Worm (Caenorhabditis elegans) whole organism, late embryonic: ENCODE measurements around the gene K03H1.7.

Experiments used
- pha-2 ChIP-seq: sonication (generic microtip); optimal IDR thresholded peaks from 2 replicates; lab custom pipeline; 2017; ENCODE audit warnings: mild to moderate bottlenecking, missing genetic modification characterization, missing compliant biosample characterization
- tbx-7 ChIP-seq: sonication (generic microtip); optimal IDR thresholded peaks from 2 replicates; lab custom pipeline; 2016; ENCODE audit warnings: missing genotype, missing genetic modification characterization, missing compliant biosample characterization

- TF ChIP-seq pha-2 (no peak), tbx-7 (tag; lab: Kevin White, UChicago) (no peak)
These were observed 26.6 kb downstream of the K03H1.7 start, which contains the start of gene R10E12.2 for ce11 chrIII:9973765-9974164.
